Worm (Caenorhabditis elegans): ENCODE results near the gene nspb-3.
A peak's percentile ranks its signal among the peaks of the same experiment; 100 is the strongest.
"Not testable (repeated sequence)": the region's sequence is repeated elsewhere in the genome, so short reads cannot be mapped to it uniquely, and the experiment has no call there.

The nspb-3 gene

DNA sequence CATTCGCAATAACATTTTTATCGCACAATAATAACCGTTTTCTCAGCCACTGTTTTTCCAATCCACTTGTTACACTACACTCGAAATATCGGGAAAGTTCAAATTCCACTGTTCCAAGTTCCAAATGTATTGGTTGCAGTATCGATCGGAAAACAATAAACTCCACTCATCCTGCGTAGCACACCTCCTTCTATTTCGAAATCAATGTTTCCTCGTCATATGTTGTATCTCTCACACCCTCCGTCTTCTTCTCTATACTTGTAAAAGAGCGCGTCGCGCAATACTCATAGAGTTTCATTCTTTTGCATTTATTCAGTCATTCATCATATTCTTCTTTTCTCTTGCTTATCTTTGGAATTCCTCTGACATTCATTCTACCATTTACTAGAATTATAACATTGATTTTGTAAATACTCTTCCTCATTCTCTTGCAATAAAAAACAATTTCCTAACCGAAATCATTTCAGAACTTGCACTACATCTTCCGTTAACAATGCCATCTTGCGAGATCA is 6.5 kb upstream of the nspb-3 start, which contains the start of gene sup-36:
TSS of gene sup-36 (plus strand) at position 462 of the 512 bp plus-strand sequence.
- TF ChIP-seq nfya-1 (tag; optimal IDR thresholded peaks at IDR 0.05; ENCODE audit: insufficient read depth) (peak; percentile 40), hmg-11 (tag; optimal IDR thresholded peaks at IDR 0.05) (peak; percentile 20), ceh-28 (tag; optimal IDR thresholded peaks at IDR 0.05) (peak; percentile 64), nhr-237 (tag; optimal IDR thresholded peaks at IDR 0.05) (no peak), nhr-77 (tag; optimal IDR thresholded peaks at IDR 0.05) (no peak), ztf-4 (tag; optimal IDR thresholded peaks at IDR 0.05) (no peak), pha-4 (tag; optimal IDR thresholded peaks at IDR 0.05) (peak; percentile 3)

- TF ChIP-seq ZK546.5 (tag; optimal IDR thresholded peaks at IDR 0.05) (no peak), nhr-67 (tag; optimal IDR thresholded peaks at IDR 0.05) (no peak), egl-27 (tag; optimal IDR thresholded peaks at IDR 0.05) (no peak), lin-39 (tag; optimal IDR thresholded peaks at IDR 0.05) (no peak), skn-1 (tag; optimal IDR thresholded peaks at IDR 0.05) (no peak), zag-1 (tag; optimal IDR thresholded peaks at IDR 0.05) (no peak), ceh-9 (tag; optimal IDR thresholded peaks at IDR 0.05) (no peak), ztf-4 (tag; optimal IDR thresholded peaks at IDR 0.05) (no peak), pqm-1 (tag; optimal IDR thresholded peaks at IDR 0.05) (no peak), hmg-11 (tag; optimal IDR thresholded peaks at IDR 0.05) (no peak), pha-4 (tag; optimal IDR thresholded peaks at IDR 0.05) (no peak), fos-1 (tag; optimal IDR thresholded peaks at IDR 0.05) (no peak), fkh-10 (GFP tag; optimal IDR thresholded peaks at IDR 0.05) (no peak), egl-5 (tag; optimal IDR thresholded peaks at IDR 0.05) (no peak), aly-2 (tag; optimal IDR thresholded peaks at IDR 0.05) (no peak)
These were observed 4.7 kb upstream of the nspb-3 start, which contains the start of gene F38A5.8 for ce11 chrIV:6599447-6599846. Gene F38A5.8 (plus strand): TSS chrIV:6599747.

DNA sequence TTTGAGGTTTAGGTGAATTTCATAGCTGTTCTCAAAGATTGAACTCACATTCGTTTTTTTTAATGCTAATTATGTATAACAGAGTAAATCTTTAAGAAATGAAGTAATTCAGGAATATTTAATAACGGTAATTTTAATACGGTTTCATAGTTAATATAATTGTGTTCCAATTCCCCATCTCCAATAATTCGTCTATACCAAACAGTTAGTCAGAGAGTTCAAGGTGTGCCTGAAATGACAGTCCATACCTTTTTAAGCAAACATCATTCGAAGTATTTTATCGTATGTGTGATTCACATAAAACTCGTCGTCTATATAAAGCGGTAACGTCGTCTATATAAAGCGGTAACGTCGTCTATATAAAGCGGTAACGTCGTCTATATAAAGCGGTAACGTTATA is 4.0 kb upstream of the nspb-3 start, which contains the start of gene nspb-5:
TSS of gene nspb-5 (plus strand) at position 301 of the 400 bp plus-strand sequence.
- TF ChIP-seq fkh-2 (tag; optimal IDR thresholded peaks at IDR 0.05); nfya-1 (tag; optimal IDR thresholded peaks at IDR 0.05; ENCODE audit: insufficient read depth); elt-2 (tag; optimal IDR thresholded peaks at IDR 0.05): not testable (repeated sequence)

DNA sequence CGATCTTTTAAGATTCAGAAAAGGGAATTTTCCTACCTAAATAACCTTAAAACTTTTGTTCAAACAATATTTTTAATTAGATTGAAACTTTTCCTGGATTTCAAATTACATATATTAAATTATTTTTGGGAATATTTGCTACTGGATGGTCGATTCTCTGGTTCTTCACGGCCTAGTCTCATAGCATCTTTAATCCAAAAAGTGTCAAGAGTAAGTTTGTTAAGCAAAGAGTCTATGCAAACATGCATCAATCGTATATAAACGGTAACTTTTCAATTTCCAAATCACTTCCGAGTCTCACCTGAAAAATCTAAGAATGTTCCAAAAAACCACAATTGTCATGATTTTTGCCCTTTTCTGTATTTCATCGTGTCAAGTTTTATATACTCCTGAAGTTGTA is 3.1 kb upstream of the nspb-3 start, which contains the start of gene nspb-4:
TSS of gene nspb-4 (plus strand) at position 301 of the 400 bp plus-strand sequence.
- not testable (repeated sequence) for TF ChIP-seq elt-3, lin-15B, tbx-2 (tag; optimal IDR thresholded peaks at IDR 0.05)

ce11 chrIV:6597298-6597697 is 2.5 kb upstream of the nspb-3 start, which contains the start of gene F38A5.6:
Gene F38A5.6 (minus strand): TSS chrIV:6597398.
- no peak for TF ChIP-seq nhr-237 (tag; optimal IDR thresholded peaks at IDR 0.05)
- no peak for TF ChIP-seq nhr-28 (tag; optimal IDR thresholded peaks at IDR 0.05)
- no peak for TF ChIP-seq nhr-23 (tag; optimal IDR thresholded peaks at IDR 0.05)
- TF ChIP-seq R02D3.7 (tag; optimal IDR thresholded peaks at IDR 0.05), result no peak
- TF ChIP-seq lsy-12 (tag; optimal IDR thresholded peaks at IDR 0.05), result no peak
- TF ChIP-seq egl-5 (tag; optimal IDR thresholded peaks at IDR 0.05), result no peak
- TF ChIP-seq daf-12 (tag; optimal IDR thresholded peaks at IDR 0.05), result no peak
- no peak for TF ChIP-seq skn-1 (tag; optimal IDR thresholded peaks at IDR 0.05)
- TF ChIP-seq lin-15B (tag; optimal IDR thresholded peaks at IDR 0.05), result no peak
- no peak for TF ChIP-seq lin-39 (tag; optimal IDR thresholded peaks at IDR 0.05)
- no peak for TF ChIP-seq ztf-11 (tag; optimal IDR thresholded peaks at IDR 0.05)
- no peak for TF ChIP-seq ceh-9 (tag; optimal IDR thresholded peaks at IDR 0.05)
- no peak for TF ChIP-seq ceh-28 (tag; optimal IDR thresholded peaks at IDR 0.05)
- no peak for TF ChIP-seq hmg-11 (tag; optimal IDR thresholded peaks at IDR 0.05)
- TF ChIP-seq unc-39 (tag; optimal IDR thresholded peaks at IDR 0.05), result no peak
- TF ChIP-seq fkh-2 (tag; optimal IDR thresholded peaks at IDR 0.05), result no peak
- TF ChIP-seq jun-1 (tag; optimal IDR thresholded peaks at IDR 0.05), result no peak
- no peak for TF ChIP-seq ceh-16 (tag; optimal IDR thresholded peaks at IDR 0.05)
- TF ChIP-seq tbx-2 (tag; optimal IDR thresholded peaks at IDR 0.05), result no peak
- no peak for TF ChIP-seq ama-1 (optimal IDR thresholded peaks at IDR 0.05)

Data from whole organism, L3 larva.